Fruit fly (Drosophila melanogaster) whole organism, prepupa: ENCODE measurements around the gene dgt2.
"Not testable (repeated sequence)": the region's sequence is repeated elsewhere in the genome, so short reads cannot be mapped to it uniquely, and the experiment has no call there.

Experiments used
- CG10669 ChIP-seq: fragments of 200-800 bp; sonication (Bioruptor generic); optimal IDR thresholded peaks from 3 replicates; lab custom pipeline; 2018; ENCODE audit warnings: missing biosample characterization, mild to moderate bottlenecking, missing genetic modification characterization, moderate library complexity
- CG11762 ChIP-seq: fragments of 200-800 bp; sonication (Bioruptor generic); optimal IDR thresholded peaks from 3 replicates; lab custom pipeline; 2016; ENCODE audit warnings: missing biosample characterization, missing genetic modification characterization; ENCODE audit not compliant: insufficient read depth
- CG32006 ChIP-seq: fragments of 200-800 bp; sonication (Bioruptor generic); optimal IDR thresholded peaks from 3 replicates; lab custom pipeline; 2017; ENCODE audit warnings: missing biosample characterization, mild to moderate bottlenecking, missing genetic modification characterization
- CG6854 ChIP-seq: fragments of 200-800 bp; sonication (Bioruptor generic); optimal IDR thresholded peaks from 2 replicates; lab custom pipeline; 2017; ENCODE audit warnings: missing biosample characterization, mild to moderate bottlenecking, missing genetic modification characterization
- Gug ChIP-seq: fragments of 200-800 bp; sonication (Bioruptor generic); IDR thresholded peaks from 2 replicates; pipeline ENCODE4 v1.3.6; 2022; ENCODE audit warnings: missing biosample characterization, missing genetic modification characterization
- Hr39 ChIP-seq: fragments of 200-800 bp; sonication (Bioruptor generic); optimal IDR thresholded peaks from 2 replicates; lab custom pipeline; 2016; ENCODE audit warnings: missing biosample characterization, missing genetic modification characterization
- achi ChIP-seq: fragments of 200-800 bp; sonication (Bioruptor generic); optimal IDR thresholded peaks from 3 replicates; lab custom pipeline; 2016; ENCODE audit warnings: missing biosample characterization, missing genetic modification characterization
- acj6 ChIP-seq: fragments of 200-800 bp; sonication (Bioruptor generic); optimal IDR thresholded peaks from 3 replicates; lab custom pipeline; 2016; ENCODE audit warnings: missing biosample characterization, missing genetic modification characterization
- eg ChIP-seq: fragments of 200-800 bp; sonication (Bioruptor generic); IDR thresholded peaks from 3 replicates; pipeline ENCODE4 v1.3.6; 2022; ENCODE audit warnings: missing biosample characterization, missing genetic modification characterization
- ss ChIP-seq, 2 experiments: fragments of 200-800 bp; sonication (Bioruptor generic); optimal IDR thresholded peaks; 2 replicates in 1 of 2; 3 replicates in 1 of 2; lab custom pipeline; 2017 to 2018; ENCODE audit warnings: mild to moderate bottlenecking in 2 of 2, missing biosample characterization in 2 of 2, missing genetic modification characterization in 2 of 2, moderate library complexity in 1 of 2

- not testable (repeated sequence) for TF ChIP-seq CG32006 (GFP tag; lab: Kevin White, UChicago); eg (GFP tag; lab: Robert Waterston, UW); achi (GFP tag; lab: Kevin White, UChicago); Hr39; ss (GFP tag; optimal IDR thresholded peaks at IDR 0.05; lab: Kevin White, UChicago); CG11762; Gug (GFP tag; lab: Robert Waterston, UW); CG6854 (GFP tag; lab: Kevin White, UChicago); CG10669 (GFP tag; lab: Kevin White, UChicago); acj6 (GFP tag; lab: Kevin White, UChicago)
Measured at dm6 chr2L:11999240-11999704, 9.5 kb downstream of the dgt2 start, which contains the start of the genes CG18787 and Nfs1.
